Fruit fly (Drosophila melanogaster): ENCODE results near the gene Ncoa6.

- TF ChIP-seq h (optimal IDR thresholded peaks at IDR 0.05), result no peak
- TF ChIP-seq insv (optimal IDR thresholded peaks at IDR 0.05), result no peak
Observed at dm6 chr2L:5299628-5299986, 26.9 kb downstream of the Ncoa6 start.
